Worm (Caenorhabditis elegans) whole organism, young adult: Measurements from ENCODE around the gene F53B1.8.

Experiments used
- B0336.3 ChIP-seq: fragments of 200-800 bp; sonication (Bioruptor generic); IDR thresholded peaks from 2 replicates; pipeline ENCODE4 v1.3.6; 2022; ENCODE audit warnings: missing genetic modification characterization, missing compliant biosample characterization
- ama-1 ChIP-seq, 3 experiments: fragments of 150-350 bp in 1 of 3; sonication (generic microtip) in 2 of 3; optimal IDR thresholded peaks; 2 replicates each; lab custom pipeline; 2014 to 2018; ENCODE audit warnings: missing biosample characterization in 2 of 3, missing genetic modification characterization in 2 of 3, missing genetic modification reagents in 2 of 3
- lin-54 ChIP-seq: fragments of 200-800 bp; sonication (Bioruptor generic); optimal IDR thresholded peaks from 2 replicates; lab custom pipeline; 2018; ENCODE audit warnings: mild to moderate bottlenecking, missing genetic modification characterization, missing compliant biosample characterization
- unc-62 ChIP-seq: fragments of 150-350 bp; optimal IDR thresholded peaks from 2 replicates; lab custom pipeline; 2014; ENCODE audit warnings: missing biosample characterization, missing genetic modification reagents, missing genetic modification characterization

ce11 chrX:2093169-2093568, 36.9 kb downstream of the F53B1.8 start, which contains the start of gene col-164:
- TF ChIP-seq B0336.3 (GFP tag; lab: Robert Waterston, UW), result no peak
- TF ChIP-seq ama-1 (optimal IDR thresholded peaks at IDR 0.05; lab: Kevin White, UChicago), result no peak
- TF ChIP-seq ama-1 (GFP tag; optimal IDR thresholded peaks at IDR 0.05; lab: Kevin White, UChicago), result no peak
- TF ChIP-seq unc-62 (GFP tag; lab: Kevin White, UChicago), result no peak
- TF ChIP-seq lin-54 (GFP tag; lab: Kevin White, UChicago), result no peak
